Fruit fly (Drosophila melanogaster) whole organism, embryonic: Measurements from ENCODE around the gene Kah.

Experiments used
- Bgb ChIP-seq: fragments of 200-800 bp; sonication (Bioruptor generic); IDR thresholded peaks from 2 replicates; pipeline ENCODE4 v1.3.6; 2022; ENCODE audit warnings: missing biosample characterization, missing genetic modification characterization; ENCODE audit not compliant: partially characterized antibody
- Blimp-1 ChIP-seq: fragments of 200-800 bp; sonication (Bioruptor generic); optimal IDR thresholded peaks from 3 replicates; lab custom pipeline; 2018; ENCODE audit warnings: missing biosample characterization, missing genetic modification characterization, mild to moderate bottlenecking, moderate library complexity, missing genetic modification reagents
- CG10209 ChIP-seq: fragments of 200-800 bp; sonication (Bioruptor generic); optimal IDR thresholded peaks from 3 replicates; lab custom pipeline; 2017; ENCODE audit warnings: missing biosample characterization, mild to moderate bottlenecking, missing genetic modification characterization, missing genetic modification reagents
- CG10959 ChIP-seq: fragments of 200-800 bp; sonication (Bioruptor generic); IDR thresholded peaks from 2 replicates; pipeline ENCODE4 v1.3.6; 2022; ENCODE audit warnings: missing biosample characterization, missing genetic modification characterization
- CG11504 ChIP-seq: fragments of 200-800 bp; sonication (Bioruptor generic); optimal IDR thresholded peaks from 3 replicates; lab custom pipeline; 2019; ENCODE audit warnings: missing biosample characterization, mild to moderate bottlenecking, missing genetic modification characterization, moderate library complexity
- CG12391 ChIP-seq: fragments of 200-800 bp; sonication (Bioruptor generic); optimal IDR thresholded peaks from 3 replicates; lab custom pipeline; 2018; ENCODE audit warnings: missing biosample characterization, mild to moderate bottlenecking, missing genetic modification characterization, moderate library complexity
- CG14667 ChIP-seq: fragments of 200-800 bp; sonication (Bioruptor generic); IDR thresholded peaks from 2 replicates; pipeline ENCODE4 v1.3.6; 2022; ENCODE audit warnings: missing biosample characterization, missing genetic modification characterization
- CG15601 ChIP-seq: fragments of 200-800 bp; sonication (Bioruptor generic); optimal IDR thresholded peaks from 3 replicates; lab custom pipeline; 2019; ENCODE audit warnings: missing biosample characterization, mild to moderate bottlenecking, missing genetic modification characterization, moderate library complexity
- CG15696 ChIP-seq: fragments of 200-800 bp; sonication (Bioruptor generic); optimal IDR thresholded peaks from 2 replicates; lab custom pipeline; 2019; ENCODE audit warnings: missing biosample characterization, mild to moderate bottlenecking, missing genetic modification characterization, moderate library complexity
- CG1603 ChIP-seq: fragments of 200-800 bp; sonication (Bioruptor generic); optimal IDR thresholded peaks from 2 replicates; lab custom pipeline; 2019; ENCODE audit warnings: missing biosample characterization, mild to moderate bottlenecking, missing genetic modification characterization, moderate library complexity
- CG2199 ChIP-seq: fragments of 200-800 bp; sonication (Bioruptor generic); IDR thresholded peaks from 3 replicates; pipeline ENCODE4 v1.3.6; 2022; ENCODE audit warnings: missing biosample characterization, missing genetic modification characterization
- CG31441 ChIP-seq: fragments of 200-800 bp; sonication (Bioruptor generic); IDR thresholded peaks from 2 replicates; pipeline ENCODE4 v1.3.6; 2022; ENCODE audit warnings: missing biosample characterization, missing genetic modification characterization
- CG32772 ChIP-seq: fragments of 200-800 bp; sonication (Bioruptor generic); IDR thresholded peaks from 2 replicates; pipeline ENCODE4 v1.3.6; 2022; ENCODE audit warnings: missing biosample characterization, missing genetic modification characterization
- CG4404 ChIP-seq: fragments of 200-800 bp; sonication (Bioruptor generic); IDR thresholded peaks from 2 replicates; pipeline ENCODE4 v1.3.6; 2022; ENCODE audit warnings: missing biosample characterization, missing genetic modification characterization
- CG4424 ChIP-seq: fragments of 200-800 bp; sonication (Bioruptor generic); optimal IDR thresholded peaks from 3 replicates; lab custom pipeline; 2016; ENCODE audit warnings: missing biosample characterization, missing genetic modification characterization
- CG4820 ChIP-seq: fragments of 200-800 bp; sonication (Bioruptor generic); optimal IDR thresholded peaks from 3 replicates; lab custom pipeline; 2016; ENCODE audit warnings: missing biosample characterization, missing genetic modification characterization
- CG6689 ChIP-seq: fragments of 200-800 bp; sonication (Bioruptor generic); IDR thresholded peaks from 2 replicates; pipeline ENCODE4 v1.3.6; 2022; ENCODE audit warnings: missing biosample characterization, missing genetic modification characterization
- CG7357 ChIP-seq: fragments of 200-800 bp; sonication (Bioruptor generic); IDR thresholded peaks from 3 replicates; pipeline ENCODE4 v1.3.6; 2022; ENCODE audit warnings: missing biosample characterization, missing genetic modification characterization
- CG8924 ChIP-seq: fragments of 200-800 bp; optimal IDR thresholded peaks from 3 replicates; lab custom pipeline; 2019; ENCODE audit warnings: missing biosample characterization, mild to moderate bottlenecking, missing genetic modification characterization, moderate library complexity
- Camta ChIP-seq: fragments of 200-800 bp; sonication (Bioruptor generic); optimal IDR thresholded peaks from 2 replicates; lab custom pipeline; 2016; ENCODE audit warnings: missing biosample characterization, missing genetic modification characterization
- CoRest ChIP-seq: fragments of 200-800 bp; sonication (Bioruptor generic); optimal IDR thresholded peaks from 3 replicates; lab custom pipeline; 2018; ENCODE audit warnings: missing biosample characterization, mild to moderate bottlenecking, missing genetic modification characterization, moderate library complexity
- Dll ChIP-seq: fragments of 200-800 bp; sonication (Bioruptor generic); IDR thresholded peaks from 4 replicates; pipeline ENCODE4 v1.3.6; 2022; ENCODE audit warnings: missing biosample characterization, missing genetic modification characterization; ENCODE audit not compliant: partially characterized antibody
- Drgx ChIP-seq: fragments of 200-800 bp; sonication (Bioruptor generic); IDR thresholded peaks from 2 replicates; pipeline ENCODE4 v1.3.6; 2022; ENCODE audit warnings: missing biosample characterization, missing genetic modification characterization
- H15 ChIP-seq: fragments of 200-800 bp; sonication (Bioruptor generic); IDR thresholded peaks from 3 replicates; pipeline ENCODE4 v1.3.6; 2022; ENCODE audit warnings: missing biosample characterization, missing genetic modification characterization
- Med ChIP-seq: fragments of 200-800 bp; sonication (Bioruptor generic); peaks from one replicate; lab custom pipeline; 2016; ENCODE audit warnings: missing biosample characterization, missing genetic modification characterization, mild to moderate bottlenecking, inconsistent platforms, moderate library complexity
- NfI ChIP-seq: fragments of 200-800 bp; sonication (Bioruptor generic); optimal IDR thresholded peaks from 3 replicates; lab custom pipeline; 2018; ENCODE audit warnings: missing biosample characterization, mild to moderate bottlenecking, missing genetic modification characterization, moderate library complexity
- Pdp1 ChIP-seq, 2 experiments: fragments of 200-800 bp; sonication (Bioruptor generic); optimal IDR thresholded peaks; 3 replicates each; lab custom pipeline; 2016; ENCODE audit warnings: missing biosample characterization in 2 of 2, missing genetic modification characterization in 2 of 2, mild to moderate bottlenecking in 1 of 2, moderate library complexity in 1 of 2
- Ptx1 ChIP-seq: fragments of 200-800 bp; sonication (Bioruptor generic); IDR thresholded peaks from 2 replicates; pipeline ENCODE4 v1.3.6; 2022; ENCODE audit warnings: missing biosample characterization, missing genetic modification characterization
- Rx ChIP-seq: fragments of 200-800 bp; sonication (Bioruptor generic); IDR thresholded peaks from 2 replicates; pipeline ENCODE4 v1.3.6; 2022; ENCODE audit warnings: missing biosample characterization, missing genetic modification characterization
- Six4 ChIP-seq: fragments of 200-800 bp; sonication (Bioruptor generic); optimal IDR thresholded peaks from 2 replicates; lab custom pipeline; 2016; ENCODE audit warnings: missing biosample characterization, missing genetic modification characterization
- Taf1 ChIP-seq: fragments of 200-800 bp; sonication (Bioruptor generic); IDR thresholded peaks from 2 replicates; pipeline ENCODE4 v1.3.6; 2022; ENCODE audit warnings: missing biosample characterization, missing genetic modification characterization
- Xrp1 ChIP-seq: fragments of 200-800 bp; sonication (Bioruptor generic); IDR thresholded peaks from 2 replicates; pipeline ENCODE4 v1.3.6; 2022; ENCODE audit warnings: missing biosample characterization, missing genetic modification characterization
- az2 ChIP-seq: fragments of 200-800 bp; sonication (Bioruptor generic); optimal IDR thresholded peaks from 3 replicates; lab custom pipeline; 2016; ENCODE audit warnings: missing biosample characterization, missing genetic modification characterization
- bbx ChIP-seq: fragments of 200-800 bp; sonication (Bioruptor generic); IDR thresholded peaks from 2 replicates; pipeline ENCODE4 v1.3.6; 2022; ENCODE audit warnings: missing biosample characterization, missing genetic modification characterization; ENCODE audit not compliant: partially characterized antibody
- chif ChIP-seq, 2 experiments: fragments of 200-800 bp; sonication (Bioruptor generic); optimal IDR thresholded peaks; 3 replicates each; lab custom pipeline; 2016; ENCODE audit warnings: missing biosample characterization in 2 of 2, missing genetic modification characterization in 2 of 2
- chinmo ChIP-seq: fragments of 200-800 bp; sonication (Bioruptor generic); IDR thresholded peaks from 4 replicates; pipeline ENCODE4 v1.3.6; 2022; ENCODE audit warnings: missing biosample characterization, missing genetic modification characterization; ENCODE audit not compliant: partially characterized antibody
- ci ChIP-seq: fragments of 200-800 bp; sonication (Bioruptor generic); IDR thresholded peaks from 3 replicates; pipeline ENCODE4 v1.3.6; 2022; ENCODE audit warnings: missing biosample characterization, missing genetic modification characterization
- dmrt99B ChIP-seq: fragments of 200-800 bp; sonication (Bioruptor generic); optimal IDR thresholded peaks from 2 replicates; lab custom pipeline; 2018; ENCODE audit warnings: missing biosample characterization, mild to moderate bottlenecking, missing genetic modification characterization, moderate library complexity
- en ChIP-seq: fragments of 200-800 bp; sonication (Bioruptor generic); optimal IDR thresholded peaks from 2 replicates; lab custom pipeline; 2016; ENCODE audit warnings: missing biosample characterization, missing genetic modification characterization
- eve ChIP-seq, 2 experiments: fragments of >200 bp; optimal IDR thresholded peaks; 2 replicates each; lab custom pipeline; 2017; ENCODE audit warnings: missing biosample characterization in 2 of 2, missing genetic modification characterization in 2 of 2
- h ChIP-seq: fragments of >200 bp; optimal IDR thresholded peaks from 2 replicates; lab custom pipeline; 2017
- nmo ChIP-seq: fragments of 200-800 bp; sonication (Bioruptor generic); optimal IDR thresholded peaks from 2 replicates; lab custom pipeline; 2018; ENCODE audit warnings: missing biosample characterization, mild to moderate bottlenecking, missing genetic modification characterization, moderate library complexity
- oc ChIP-seq: fragments of 200-800 bp; sonication (Bioruptor generic); optimal IDR thresholded peaks from 2 replicates; lab custom pipeline; 2018; ENCODE audit warnings: missing biosample characterization, mild to moderate bottlenecking, missing genetic modification characterization, moderate library complexity
- phol ChIP-seq: fragments of 200-800 bp; sonication (Bioruptor generic); optimal IDR thresholded peaks from 3 replicates; lab custom pipeline; 2018; ENCODE audit warnings: missing biosample characterization, mild to moderate bottlenecking, missing genetic modification characterization, moderate library complexity
- pros ChIP-seq: fragments of 200-800 bp; sonication (Bioruptor generic); optimal IDR thresholded peaks from 3 replicates; lab custom pipeline; 2019; ENCODE audit warnings: missing biosample characterization, mild to moderate bottlenecking, missing genetic modification characterization, moderate library complexity
- row ChIP-seq: fragments of 200-800 bp; sonication (Bioruptor generic); IDR thresholded peaks from 3 replicates; pipeline ENCODE4 v1.3.6; 2022; ENCODE audit warnings: missing biosample characterization, missing genetic modification characterization
- sens-2 ChIP-seq: fragments of 200-800 bp; sonication (Bioruptor generic); IDR thresholded peaks from 2 replicates; pipeline ENCODE4 v1.3.6; 2022; ENCODE audit warnings: missing biosample characterization, missing genetic modification characterization
- stc ChIP-seq: fragments of 200-800 bp; sonication (Bioruptor generic); IDR thresholded peaks from 2 replicates; pipeline ENCODE4 v1.3.6; 2022; ENCODE audit warnings: missing biosample characterization, missing genetic modification characterization
- tna ChIP-seq: fragments of 200-800 bp; sonication (Bioruptor generic); IDR thresholded peaks from 2 replicates; pipeline ENCODE4 v1.3.6; 2022; ENCODE audit warnings: missing biosample characterization, missing genetic modification characterization; ENCODE audit not compliant: partially characterized antibody
- yki ChIP-seq: fragments of >200 bp; optimal IDR thresholded peaks from 3 replicates; lab custom pipeline; 2018
- zfh1 ChIP-seq: fragments of 200-800 bp; sonication (Bioruptor generic); IDR thresholded peaks from 3 replicates; pipeline ENCODE4 v1.3.6; 2022; ENCODE audit warnings: missing biosample characterization, missing genetic modification characterization

Gene Kah

DNA sequence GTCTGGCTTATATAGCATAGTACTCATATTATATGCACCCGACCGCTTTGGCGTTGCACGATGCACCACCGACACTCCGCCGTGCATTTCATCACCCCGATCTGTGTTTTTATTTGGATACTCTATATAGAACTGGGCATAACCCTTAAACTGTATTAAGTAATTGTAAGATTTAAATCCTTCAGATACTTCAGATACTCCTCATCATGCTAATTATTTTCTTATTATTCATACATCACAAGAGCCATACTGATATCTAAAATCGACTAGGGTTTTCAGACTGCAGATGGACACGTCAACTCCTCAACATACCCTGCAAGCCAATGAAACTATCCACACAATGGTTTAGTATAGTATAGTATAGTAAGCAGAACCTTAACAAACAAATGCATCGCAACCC is 34.5 kb upstream of the Kah start (continued):
- TF ChIP-seq CG31441 (GFP tag; lab: Robert Waterston, UW) (peak; percentile 17; the same call in 1 of the 2 replicates), CG1603 (peak; percentile 64), en (GFP tag; lab: Kevin White, UChicago) (no peak), stc (GFP tag; lab: Robert Waterston, UW) (peak; percentile 31; the same call in 1 of the 2 replicates), CG7357 (GFP tag; lab: Robert Waterston, UW) (no peak), Med (GFP tag; lab: Kevin White, UChicago) (peak; percentile 63), az2 (GFP tag; lab: Kevin White, UChicago) (peak; percentile 19), Bgb (GFP tag; lab: Robert Waterston, UW) (no peak), CoRest (tag; lab: Kevin White, UChicago) (peak; percentile 5), H15 (peak; percentile 18; the same call in 1 of the 3 replicates), CG10959 (GFP tag; lab: Robert Waterston, UW) (0 out of 2 replicates have a peak, but pooled peaks have one; percentile 15), Six4 (GFP tag; lab: Kevin White, UChicago) (no peak), eve (GFP tag; optimal IDR thresholded peaks at IDR 0.05; lab: Kevin White, UChicago) (peak in 1 of 2 experiments; percentile 60), yki (lab: Kevin White, UChicago) (no peak), bbx (GFP tag; lab: Robert Waterston, UW) (no peak), Pdp1 (GFP tag; optimal IDR thresholded peaks at IDR 0.05; lab: Kevin White, UChicago) (peak; percentile 14 to 21), Dll (GFP tag; lab: Robert Waterston, UW) (no peak), phol (tag; lab: Kevin White, UChicago) (peak; percentile 29), ci (GFP tag; lab: Robert Waterston, UW) (peak; percentile 55; the same call in 1 of the 3 replicates), oc (peak; percentile 26), row (GFP tag; lab: Robert Waterston, UW) (peak; percentile 31; the same call in 2 of the 3 replicates), CG6689 (GFP tag; lab: Robert Waterston, UW) (peak; percentile 66), CG15601 (tag; lab: Kevin White, UChicago) (peak; percentile 37), zfh1 (GFP tag; lab: Robert Waterston, UW) (peak; percentile 77), tna (no peak), Rx (GFP tag; lab: Robert Waterston, UW) (0 out of 2 replicates have a peak, but pooled peaks have one; percentile 20), h (no peak), CG14667 (GFP tag; lab: Robert Waterston, UW) (peak; percentile 41; the same call in 1 of the 2 replicates), dmrt99B (tag; lab: Kevin White, UChicago) (peak; percentile 41), CG4424 (GFP tag; lab: Kevin White, UChicago) (peak; percentile 1), sens-2 (GFP tag; lab: Robert Waterston, UW) (no peak), Blimp-1 (GFP tag; lab: Kevin White, UChicago) (peak; percentile 46), chif (GFP tag; optimal IDR thresholded peaks at IDR 0.05; lab: Kevin White, UChicago) (peak in 1 of 2 experiments; percentile 28), Xrp1 (GFP tag; lab: Robert Waterston, UW) (peak; percentile 70), CG2199 (GFP tag; lab: Robert Waterston, UW) (peak; percentile 61; the same call in 1 of the 3 replicates), Taf1 (GFP tag; lab: Robert Waterston, UW) (no peak), Camta (peak; percentile 42), CG32772 (peak; percentile 45; the same call in 1 of the 2 replicates), pros (GFP tag; lab: Kevin White, UChicago) (no peak), Ptx1 (peak; percentile 55), CG15696 (no peak), CG4404 (GFP tag; lab: Robert Waterston, UW) (peak; percentile 34; the same call in 1 of the 2 replicates), CG10209 (GFP tag; lab: Kevin White, UChicago) (no peak), Drgx (peak; percentile 69), CG12391 (tag; lab: Kevin White, UChicago) (peak; percentile 7), NfI (GFP tag; lab: Kevin White, UChicago) (peak; percentile 10), chinmo (GFP tag; lab: Robert Waterston, UW) (no peak), CG11504 (tag; lab: Kevin White, UChicago) (peak; percentile 31), CG8924 (peak; percentile 30), nmo (GFP tag; lab: Kevin White, UChicago) (peak; percentile 31), CG4820 (GFP tag; lab: Kevin White, UChicago) (no peak)
